Fruit fly (Drosophila melanogaster): ENCODE data around the gene Cyp4g1.
A peak's percentile ranks its signal among the peaks of the same experiment; 100 is the strongest.

DNA sequence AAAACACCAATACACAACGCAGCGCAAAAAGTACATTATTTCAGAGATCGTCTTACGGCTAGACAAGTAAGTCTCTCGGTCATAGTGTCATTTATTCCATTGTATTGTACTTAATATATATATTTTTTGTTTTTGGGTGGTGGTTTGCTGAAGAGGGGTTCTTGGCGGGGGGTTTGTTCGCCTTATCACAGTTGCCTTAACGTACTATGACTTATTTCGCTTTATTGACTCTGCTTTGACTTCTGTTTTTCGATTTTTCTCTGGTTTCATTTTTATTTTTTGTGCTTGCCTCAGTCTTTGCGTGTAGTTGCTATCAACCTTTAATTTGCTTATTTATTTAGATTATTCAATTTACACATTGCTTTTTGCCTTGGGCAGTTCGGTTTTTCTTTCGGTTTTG, 41.4 kb upstream of the Cyp4g1 start:
- TF ChIP-seq Rel (GFP tag; optimal IDR thresholded peaks at IDR 0.05): no peak
- peak; percentile 54 for TF ChIP-seq Rel (tag; optimal IDR thresholded peaks at IDR 0.05)
- no peak for TF ChIP-seq HLH106 (tag; optimal IDR thresholded peaks at IDR 0.05)
- TF ChIP-seq sage (GFP tag; optimal IDR thresholded peaks at IDR 0.05): no peak

Data from whole organism, wandering third instar larva.